Worm (Caenorhabditis elegans): Measurements from ENCODE around the gene C25A8.2.

DNA sequence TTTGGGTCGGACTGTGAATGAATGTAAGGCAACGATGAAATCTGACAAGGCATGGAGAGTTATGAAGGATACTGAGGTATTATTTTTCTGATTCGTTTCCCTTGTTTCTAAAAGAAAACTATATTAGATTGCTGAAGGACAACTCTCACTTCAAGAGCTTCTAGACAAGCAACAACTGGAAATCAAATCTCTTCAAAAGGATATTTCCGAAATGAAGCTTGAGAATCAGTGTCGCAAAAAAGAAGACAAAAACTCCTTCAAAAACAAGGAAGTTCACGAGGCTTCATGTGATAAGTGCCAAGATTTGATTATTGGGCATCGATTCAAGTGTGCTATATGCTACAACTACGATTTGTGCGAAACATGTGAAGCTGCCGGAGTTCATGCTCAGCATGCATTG lies 9.0 kb downstream of the C25A8.2 start:
- TF ChIP-seq ceh-6 (GFP tag; optimal IDR thresholded peaks at IDR 0.05) (no peak), lin-11 (tag; optimal IDR thresholded peaks at IDR 0.05) (no peak), ceh-30 (tag; optimal IDR thresholded peaks at IDR 0.05) (no peak), mec-3 (tag; optimal IDR thresholded peaks at IDR 0.05; ENCODE audit: borderline replicate concordance) (no peak), npax-4 (tag; optimal IDR thresholded peaks at IDR 0.05) (no peak), fkh-10 (GFP tag; optimal IDR thresholded peaks at IDR 0.05) (no peak), ama-1 (optimal IDR thresholded peaks at IDR 0.05) (no peak), nfya-1 (tag; optimal IDR thresholded peaks at IDR 0.05) (no peak), odd-2 (tag; optimal IDR thresholded peaks at IDR 0.05) (no peak), dve-1 (tag; optimal IDR thresholded peaks at IDR 0.05) (no peak), tbx-7 (tag; optimal IDR thresholded peaks at IDR 0.05) (no peak)

All from whole organism, late embryonic.